Worm (Caenorhabditis elegans): ENCODE data around the gene cbn-1.
"Not testable (repeated sequence)": the region's sequence is repeated elsewhere in the genome, so short reads cannot be mapped to it uniquely, and the experiment has no call there.

The cbn-1 gene

DNA sequence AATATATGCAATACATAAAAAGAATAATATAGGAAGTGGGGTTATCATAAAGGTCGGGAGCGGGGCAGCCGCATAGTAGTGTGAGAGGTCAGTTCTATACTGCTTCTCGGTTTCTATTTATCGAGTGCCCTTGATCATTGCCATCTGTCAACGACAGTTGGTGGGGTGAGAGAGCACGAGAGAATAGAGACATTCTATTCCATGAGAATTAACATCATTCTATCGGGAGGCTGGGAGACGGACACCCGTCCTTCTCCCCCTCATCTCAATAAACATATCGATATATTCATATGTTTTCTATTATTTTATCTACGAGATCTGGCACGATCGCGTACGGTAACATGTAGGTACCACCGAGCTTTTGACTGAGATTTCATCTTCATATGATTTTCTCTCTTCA lies 20.2 kb downstream of the cbn-1 start, which contains the start of gene mps-2:
TSS of gene mps-2 (minus strand) at position 101 of the 400 bp plus-strand sequence.
- not testable (repeated sequence) for TF ChIP-seq mab-5, nhr-25, unc-39 (tag; optimal IDR thresholded peaks at IDR 0.05)

- TF ChIP-seq sma-3 (GFP tag; optimal IDR thresholded peaks at IDR 0.05) (no peak), alr-1 (tag; optimal IDR thresholded peaks at IDR 0.05) (no peak), C34F6.9 (tag; optimal IDR thresholded peaks at IDR 0.05) (no peak), unc-55 (GFP tag; optimal IDR thresholded peaks at IDR 0.05) (no peak), sma-9 (GFP tag; optimal IDR thresholded peaks at IDR 0.05) (no peak), sma-9 (tag; optimal IDR thresholded peaks at IDR 0.05) (no peak), unc-39 (tag; optimal IDR thresholded peaks at IDR 0.05) (no peak)
These were observed 25.2 kb downstream of the cbn-1 start, which contains the start of gene K01A2.4 for ce11 chrII:307154-307553. TSS of gene K01A2.4 (plus strand) at chrII:307454.

DNA sequence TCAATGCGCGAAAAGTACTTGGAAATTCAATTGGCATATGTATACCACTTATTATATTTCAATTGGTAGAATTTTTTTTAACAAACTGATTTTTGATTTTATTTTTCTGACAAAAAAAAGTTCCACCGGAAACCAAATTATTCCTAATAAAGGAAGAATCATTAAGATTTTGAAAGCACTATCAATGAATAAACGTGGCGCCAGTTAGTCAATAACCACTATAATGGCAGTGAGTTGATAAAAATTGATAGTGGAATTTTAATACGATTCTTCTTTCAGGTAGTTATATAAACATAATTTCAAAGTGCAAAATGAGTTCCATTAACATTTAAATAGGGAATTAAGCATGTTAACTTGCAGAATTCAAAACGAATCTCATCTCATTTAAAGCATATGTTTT lies 26.7 kb downstream of the cbn-1 start, which contains the start of gene col-69:
TSS of gene col-69 (minus strand) at position 101 of the 400 bp plus-strand sequence.
- no peak for TF ChIP-seq lsy-2 (tag; optimal IDR thresholded peaks at IDR 0.05)
- no peak for TF ChIP-seq nhr-25 (tag; optimal IDR thresholded peaks at IDR 0.05)
- TF ChIP-seq F13H6.1 (tag; optimal IDR thresholded peaks at IDR 0.05): no peak
- no peak for TF ChIP-seq blmp-1 (tag; optimal IDR thresholded peaks at IDR 0.05; ENCODE audit: insufficient read depth)
- TF ChIP-seq egl-27 (tag; optimal IDR thresholded peaks at IDR 0.05): no peak
- TF ChIP-seq crh-2 (tag; optimal IDR thresholded peaks at IDR 0.05): no peak
- peak; percentile 62 for TF ChIP-seq fos-1 (tag; optimal IDR thresholded peaks at IDR 0.05)

ce11 chrII:303927-304711 lies 28.2 kb downstream of the cbn-1 start:
- TF ChIP-seq nhr-10 (tag; optimal IDR thresholded peaks at IDR 0.05): no peak
- no peak for TF ChIP-seq elt-3 (tag; optimal IDR thresholded peaks at IDR 0.05)
- TF ChIP-seq skn-1 (tag; optimal IDR thresholded peaks at IDR 0.05): no peak
- no peak for TF ChIP-seq egl-27 (tag; optimal IDR thresholded peaks at IDR 0.05)
- no peak for TF ChIP-seq nhr-23 (tag; optimal IDR thresholded peaks at IDR 0.05)
- TF ChIP-seq unc-55 (GFP tag; optimal IDR thresholded peaks at IDR 0.05): no peak
- no peak for TF ChIP-seq snpc-4 (tag; optimal IDR thresholded peaks at IDR 0.05)

DNA sequence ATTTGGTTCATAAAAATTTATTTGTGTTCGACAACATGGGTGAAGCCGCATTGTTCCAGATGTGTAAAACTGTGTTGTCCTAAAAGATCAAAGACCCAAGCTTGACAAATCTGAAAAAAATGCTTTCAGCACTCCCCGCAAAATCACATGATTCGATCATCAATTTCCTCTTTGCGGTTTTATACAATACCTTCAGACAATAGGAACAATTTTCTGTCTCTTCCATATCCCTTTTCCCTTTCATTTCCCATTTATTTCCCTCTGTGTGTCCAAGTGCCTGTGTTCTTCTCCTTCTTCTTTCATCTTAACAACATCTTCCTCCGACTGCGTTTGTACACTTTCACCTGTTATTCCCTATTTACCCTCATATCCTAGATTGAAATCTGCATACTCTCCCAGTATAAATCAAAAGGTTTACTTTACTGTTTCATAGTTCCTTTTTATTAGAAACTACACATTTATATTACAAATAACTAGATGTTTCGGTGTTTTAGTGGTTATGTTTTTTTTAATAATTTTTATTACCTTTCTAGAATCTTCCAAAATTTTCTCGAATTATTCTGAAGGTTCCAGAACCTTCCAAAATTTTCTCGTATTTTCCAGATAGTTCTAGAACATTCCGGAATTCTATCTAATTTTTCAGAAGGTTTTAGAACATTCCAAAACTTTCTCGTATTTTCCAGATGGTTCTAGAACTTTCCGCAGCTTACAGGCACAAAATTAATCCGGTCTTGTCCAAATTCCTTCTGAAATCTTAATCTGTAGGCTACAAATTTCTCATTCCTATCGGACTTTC lies 31.1 kb downstream of the cbn-1 start, which contains the start of gene K01A2.5:
TSS of gene K01A2.5 (plus strand) at position 297 of the 796 bp plus-strand sequence.
- no peak for TF ChIP-seq ceh-82 (tag; optimal IDR thresholded peaks at IDR 0.05)
- peak; percentile 39 for TF ChIP-seq nhr-21 (tag; optimal IDR thresholded peaks at IDR 0.05)
- no peak for TF ChIP-seq ZK546.5 (tag; optimal IDR thresholded peaks at IDR 0.05)
- TF ChIP-seq mdl-1 (tag; optimal IDR thresholded peaks at IDR 0.05): no peak
- no peak for TF ChIP-seq ztf-11 (tag; optimal IDR thresholded peaks at IDR 0.05)
- TF ChIP-seq unc-62 (GFP tag; optimal IDR thresholded peaks at IDR 0.05): no peak
- TF ChIP-seq nhr-77 (tag; optimal IDR thresholded peaks at IDR 0.05): no peak
- peak; percentile 99 for TF ChIP-seq blmp-1 (tag; optimal IDR thresholded peaks at IDR 0.05; ENCODE audit: insufficient read depth)
- TF ChIP-seq elt-3 (tag; optimal IDR thresholded peaks at IDR 0.05): no peak
- TF ChIP-seq nhr-25 (tag; optimal IDR thresholded peaks at IDR 0.05): peak; percentile 71
- TF ChIP-seq ceh-16 (tag; optimal IDR thresholded peaks at IDR 0.05): peak; percentile 71
- no peak for TF ChIP-seq ama-1 (optimal IDR thresholded peaks at IDR 0.05)
- no peak for TF ChIP-seq elt-1 (tag; optimal IDR thresholded peaks at IDR 0.05)
- TF ChIP-seq nhr-23 (tag; optimal IDR thresholded peaks at IDR 0.05): no peak
- peak; percentile 66 for TF ChIP-seq sem-4 (tag; optimal IDR thresholded peaks at IDR 0.05)
- peak; percentile 40 for TF ChIP-seq sma-9 (GFP tag; optimal IDR thresholded peaks at IDR 0.05)
- TF ChIP-seq sma-9 (tag; optimal IDR thresholded peaks at IDR 0.05): no peak
- no peak for TF ChIP-seq nhr-12 (tag; optimal IDR thresholded peaks at IDR 0.05)
- peak; percentile 21 for TF ChIP-seq fos-1 (tag; optimal IDR thresholded peaks at IDR 0.05)
- TF ChIP-seq nhr-10 (tag; optimal IDR thresholded peaks at IDR 0.05): no peak

Measured in whole organism, L2 larva.